Worm (Caenorhabditis elegans): Measurements from ENCODE around the gene flp-6.

Gene flp-6

ce11 chrV:9453933-9454332 lies 17.8 kb upstream of the flp-6 start:
- TF ChIP-seq him-1 (tag; optimal IDR thresholded peaks at IDR 0.05): no peak
- no peak for TF ChIP-seq W03F9.2 (tag; optimal IDR thresholded peaks at IDR 0.05)
- no peak for TF ChIP-seq dao-5 (tag; optimal IDR thresholded peaks at IDR 0.05)

ce11 chrV:9457535-9457934 lies 14.2 kb upstream of the flp-6 start:
- no peak for TF ChIP-seq dao-5 (tag; optimal IDR thresholded peaks at IDR 0.05)
- no peak for TF ChIP-seq him-1 (tag; optimal IDR thresholded peaks at IDR 0.05)
- no peak for TF ChIP-seq W03F9.2 (tag; optimal IDR thresholded peaks at IDR 0.05)

- TF ChIP-seq W03F9.2 (tag; optimal IDR thresholded peaks at IDR 0.05) (no peak), dao-5 (tag; optimal IDR thresholded peaks at IDR 0.05) (no peak), him-1 (tag; optimal IDR thresholded peaks at IDR 0.05) (no peak)
These were observed 9.2 kb upstream of the flp-6 start, which contains the start of gene F07D3.3 for ce11 chrV:9462605-9463004. Gene F07D3.3, minus strand, starts transcription at chrV:9462705.

- no peak for TF ChIP-seq dao-5 (tag; optimal IDR thresholded peaks at IDR 0.05)
- TF ChIP-seq W03F9.2 (tag; optimal IDR thresholded peaks at IDR 0.05): no peak
- TF ChIP-seq him-1 (tag; optimal IDR thresholded peaks at IDR 0.05): no peak
These were observed 6.2 kb upstream of the flp-6 start for ce11 chrV:9465529-9465928.

- no peak for TF ChIP-seq him-1 (tag; optimal IDR thresholded peaks at IDR 0.05)
- TF ChIP-seq W03F9.2 (tag; optimal IDR thresholded peaks at IDR 0.05): no peak
- TF ChIP-seq dao-5 (tag; optimal IDR thresholded peaks at IDR 0.05): no peak
These were observed 2.1 kb downstream of the flp-6 start for ce11 chrV:9473924-9474323.

- TF ChIP-seq him-1 (tag; optimal IDR thresholded peaks at IDR 0.05) (no peak), dao-5 (tag; optimal IDR thresholded peaks at IDR 0.05) (no peak), W03F9.2 (tag; optimal IDR thresholded peaks at IDR 0.05) (no peak)
These were observed 6.1 kb downstream of the flp-6 start, which contains the start of gene nas-3 for ce11 chrV:9477863-9478262. Gene nas-3, plus strand, starts transcription at chrV:9478163.

ce11 chrV:9480566-9480965 lies 8.8 kb downstream of the flp-6 start, which contains the start of gene K06A4.6:
Gene K06A4.6, minus strand, starts transcription at chrV:9480666.
- TF ChIP-seq dao-5 (tag; optimal IDR thresholded peaks at IDR 0.05): no peak
- TF ChIP-seq W03F9.2 (tag; optimal IDR thresholded peaks at IDR 0.05): no peak
- TF ChIP-seq him-1 (tag; optimal IDR thresholded peaks at IDR 0.05): no peak

- no peak for TF ChIP-seq him-1 (tag; optimal IDR thresholded peaks at IDR 0.05)
- no peak for TF ChIP-seq W03F9.2 (tag; optimal IDR thresholded peaks at IDR 0.05)
- no peak for TF ChIP-seq dao-5 (tag; optimal IDR thresholded peaks at IDR 0.05)
These were observed 12.0 kb downstream of the flp-6 start, which contains the start of gene K06A4.2 for ce11 chrV:9483738-9484256. Gene K06A4.2, plus strand, starts transcription at chrV:9484206.

- no peak for TF ChIP-seq him-1 (tag; optimal IDR thresholded peaks at IDR 0.05)
- no peak for TF ChIP-seq dao-5 (tag; optimal IDR thresholded peaks at IDR 0.05)
- no peak for TF ChIP-seq W03F9.2 (tag; optimal IDR thresholded peaks at IDR 0.05)
These were observed 13.7 kb downstream of the flp-6 start for ce11 chrV:9485508-9485907.

ce11 chrV:9489411-9489810 lies 17.6 kb downstream of the flp-6 start, which contains the start of gene K06A4.10:
Gene K06A4.10, minus strand, starts transcription at chrV:9489800.
- TF ChIP-seq him-1 (tag; optimal IDR thresholded peaks at IDR 0.05) (no peak), dao-5 (tag; optimal IDR thresholded peaks at IDR 0.05) (no peak), W03F9.2 (tag; optimal IDR thresholded peaks at IDR 0.05) (no peak)

ce11 chrV:9491440-9492160 lies 19.8 kb downstream of the flp-6 start, which contains the start of gene K06A4.7:
Gene K06A4.7, minus strand, starts transcription at chrV:9491490.
- TF ChIP-seq him-1 (tag; optimal IDR thresholded peaks at IDR 0.05) (no peak), W03F9.2 (tag; optimal IDR thresholded peaks at IDR 0.05) (no peak), dao-5 (tag; optimal IDR thresholded peaks at IDR 0.05) (no peak)

ce11 chrV:9492460-9492859 lies 20.7 kb downstream of the flp-6 start:
- no peak for TF ChIP-seq him-1 (tag; optimal IDR thresholded peaks at IDR 0.05)
- no peak for TF ChIP-seq dao-5 (tag; optimal IDR thresholded peaks at IDR 0.05)
- TF ChIP-seq W03F9.2 (tag; optimal IDR thresholded peaks at IDR 0.05): no peak

ce11 chrV:9496742-9497141 lies 25.0 kb downstream of the flp-6 start, which contains the start of gene gsnl-1:
Gene gsnl-1, plus strand, starts transcription at chrV:9497042.
- no peak for TF ChIP-seq him-1 (tag; optimal IDR thresholded peaks at IDR 0.05)

ce11 chrV:9499295-9499694 lies 27.5 kb downstream of the flp-6 start:
- TF ChIP-seq W03F9.2 (tag; optimal IDR thresholded peaks at IDR 0.05): no peak
- no peak for TF ChIP-seq dao-5 (tag; optimal IDR thresholded peaks at IDR 0.05)
- TF ChIP-seq him-1 (tag; optimal IDR thresholded peaks at IDR 0.05): no peak

Measured in whole organism, L4/young adult.